Worm (Caenorhabditis elegans) whole organism, young adult: ENCODE results near the gene Y43E12A.3.
"Not testable (repeated sequence)": the region's sequence is repeated elsewhere in the genome, so short reads cannot be mapped to it uniquely, and the experiment has no call there.

Experiments
- C06A6.2 ChIP-seq: fragments of 200-800 bp; sonication (Bioruptor generic); conservative IDR thresholded peaks from 2 replicates; pipeline ENCODE4 v1.3.6; 2022; ENCODE audit warnings: missing genetic modification characterization, missing compliant biosample characterization
- F22D6.2 ChIP-seq: sonication (generic microtip); optimal IDR thresholded peaks from 2 replicates; lab custom pipeline; 2016; ENCODE audit warnings: mild to moderate bottlenecking, missing genetic modification characterization, missing compliant biosample characterization
- F37B4.10 ChIP-seq: fragments of 200-800 bp; sonication (Bioruptor generic); IDR thresholded peaks from 2 replicates; pipeline ENCODE4 v1.3.6; 2022; ENCODE audit warnings: missing genetic modification characterization, missing compliant biosample characterization
- F55B11.4 ChIP-seq: sonication (generic microtip); optimal IDR thresholded peaks from 2 replicates; lab custom pipeline; 2016; ENCODE audit warnings: missing compliant biosample characterization, missing genetic modification characterization, borderline replicate concordance; ENCODE audit not compliant: insufficient read depth
- F57C9.4 ChIP-seq: sonication (generic microtip); optimal IDR thresholded peaks from 2 replicates; lab custom pipeline; 2017; ENCODE audit warnings: mild to moderate bottlenecking, missing genetic modification characterization, missing compliant biosample characterization
- T07F8.4 ChIP-seq: sonication (generic microtip); optimal IDR thresholded peaks from 2 replicates; lab custom pipeline; 2016; ENCODE audit warnings: mild to moderate bottlenecking, missing genetic modification characterization, moderate library complexity, missing compliant biosample characterization
- Y53F4B.3 ChIP-seq: fragments of 200-800 bp; sonication (Bioruptor generic); IDR thresholded peaks from 2 replicates; pipeline ENCODE4 v1.3.6; 2022; ENCODE audit warnings: missing genetic modification reagents, missing genetic modification characterization, missing compliant biosample characterization
- Y56A3A.18 ChIP-seq: fragments of 200-800 bp; sonication (Bioruptor generic); IDR thresholded peaks from 2 replicates; pipeline ENCODE4 v1.3.6; 2022; ENCODE audit warnings: missing genetic modification reagents, missing genetic modification characterization, missing compliant biosample characterization
- Y67H2A.10 ChIP-seq: fragments of 200-800 bp; sonication (Bioruptor generic); conservative IDR thresholded peaks from 2 replicates; pipeline ENCODE4 v1.3.6; 2022; ENCODE audit warnings: missing genetic modification reagents, missing genetic modification characterization, missing compliant biosample characterization
- aptf-3 ChIP-seq: fragments of 200-800 bp; sonication (Bioruptor generic); IDR thresholded peaks from 2 replicates; pipeline ENCODE4 v1.3.6; 2022; ENCODE audit warnings: missing genetic modification characterization, missing compliant biosample characterization
- attf-5 ChIP-seq: fragments of 200-800 bp; sonication (Bioruptor generic); optimal IDR thresholded peaks from 2 replicates; lab custom pipeline; 2018; ENCODE audit warnings: mild to moderate bottlenecking, missing genetic modification characterization, missing compliant biosample characterization
- bed-2 ChIP-seq: fragments of 200-800 bp; sonication (Bioruptor generic); IDR thresholded peaks from 2 replicates; pipeline ENCODE4 v1.3.6; 2022; ENCODE audit warnings: missing genetic modification reagents, missing genetic modification characterization, missing compliant biosample characterization
- ccch-3 ChIP-seq: fragments of 200-800 bp; sonication (Bioruptor generic); optimal IDR thresholded peaks from 2 replicates; lab custom pipeline; 2018; ENCODE audit warnings: mild to moderate bottlenecking, missing genetic modification characterization, missing compliant biosample characterization
- ceh-27 ChIP-seq: fragments of 200-800 bp; sonication (Bioruptor generic); optimal IDR thresholded peaks from 2 replicates; lab custom pipeline; 2018; ENCODE audit warnings: mild to moderate bottlenecking, missing genetic modification characterization, moderate library complexity, missing compliant biosample characterization
- dpff-1 ChIP-seq: sonication (generic microtip); optimal IDR thresholded peaks from 2 replicates; lab custom pipeline; 2017; ENCODE audit warnings: mild to moderate bottlenecking, missing genetic modification characterization, missing compliant biosample characterization
- egrh-3 ChIP-seq: fragments of 200-800 bp; sonication (Bioruptor generic); IDR thresholded peaks from 2 replicates; pipeline ENCODE4 v1.3.6; 2022; ENCODE audit warnings: missing genetic modification reagents, missing genetic modification characterization, missing compliant biosample characterization
- ekl-4 ChIP-seq: fragments of 200-800 bp; sonication (Bioruptor generic); IDR thresholded peaks from 2 replicates; pipeline ENCODE4 v1.3.6; 2022; ENCODE audit warnings: missing genetic modification reagents, missing genetic modification characterization, missing compliant biosample characterization
- fkh-3 ChIP-seq: sonication (generic microtip); optimal IDR thresholded peaks from 2 replicates; lab custom pipeline; 2016; ENCODE audit warnings: mild to moderate bottlenecking, missing genetic modification characterization, missing compliant biosample characterization
- hlh-12 ChIP-seq: sonication (generic microtip); optimal IDR thresholded peaks from 2 replicates; lab custom pipeline; 2016; ENCODE audit warnings: missing genetic modification characterization, missing compliant biosample characterization
- hlh-26 ChIP-seq: fragments of 200-800 bp; sonication (Bioruptor generic); conservative IDR thresholded peaks from 2 replicates; pipeline ENCODE4 v1.3.6; 2022; ENCODE audit warnings: missing genetic modification reagents, missing genetic modification characterization, missing compliant biosample characterization
- let-607 ChIP-seq, 2 experiments: fragments of 200-800 bp in 1 of 2; sonication (Bioruptor generic) in 1 of 2; sonication (generic microtip) in 1 of 2; optimal IDR thresholded peaks; 2 replicates each; lab custom pipeline; 2016 to 2018; ENCODE audit warnings: mild to moderate bottlenecking in 2 of 2, missing compliant biosample characterization in 2 of 2, missing genetic modification characterization in 2 of 2, moderate library complexity in 2 of 2, missing genotype in 1 of 2
- lin-26 ChIP-seq: fragments of 200-800 bp; sonication (Bioruptor generic); IDR thresholded peaks from 2 replicates; pipeline ENCODE4 v1.3.6; 2022; ENCODE audit warnings: missing genetic modification reagents, missing genetic modification characterization, missing compliant biosample characterization
- lir-1 ChIP-seq: fragments of 200-800 bp; sonication (Bioruptor generic); conservative IDR thresholded peaks from 2 replicates; pipeline ENCODE4 v1.3.6; 2022; ENCODE audit warnings: missing genetic modification reagents, missing genetic modification characterization, missing compliant biosample characterization
- lsl-1 ChIP-seq: fragments of 200-800 bp; sonication (Bioruptor generic); optimal IDR thresholded peaks from 2 replicates; lab custom pipeline; 2018; ENCODE audit warnings: mild to moderate bottlenecking, missing genetic modification characterization, moderate library complexity, missing compliant biosample characterization
- lsy-27 ChIP-seq: sonication (generic microtip); optimal IDR thresholded peaks from 2 replicates; lab custom pipeline; 2017; ENCODE audit warnings: missing genetic modification characterization, mild to moderate bottlenecking, missing compliant biosample characterization, antibody characterized with exemption, missing genotype, borderline replicate concordance; ENCODE audit not compliant: insufficient read depth
- madf-6 ChIP-seq: fragments of 200-800 bp; sonication (Bioruptor generic); IDR thresholded peaks from 2 replicates; pipeline ENCODE4 v1.3.6; 2022; ENCODE audit warnings: missing genetic modification reagents, missing genetic modification characterization, missing compliant biosample characterization
- madf-8 ChIP-seq: fragments of 200-800 bp; sonication (Bioruptor generic); conservative IDR thresholded peaks from 2 replicates; pipeline ENCODE4 v1.3.6; 2022; ENCODE audit warnings: missing genetic modification reagents, missing genetic modification characterization, missing compliant biosample characterization
- mes-4 ChIP-seq: sonication (generic microtip); optimal IDR thresholded peaks from 2 replicates; lab custom pipeline; 2016; ENCODE audit warnings: missing genotype, missing genetic modification characterization, missing compliant biosample characterization
- nfyb-1 ChIP-seq: fragments of 200-800 bp; sonication (Bioruptor generic); IDR thresholded peaks from 2 replicates; pipeline ENCODE4 v1.3.6; 2022; ENCODE audit warnings: missing genetic modification reagents, missing genetic modification characterization, missing compliant biosample characterization
- nhr-179 ChIP-seq: sonication (generic microtip); optimal IDR thresholded peaks from 2 replicates; lab custom pipeline; 2016; ENCODE audit warnings: mild to moderate bottlenecking, missing genetic modification characterization, missing compliant biosample characterization
- nhr-27 ChIP-seq: fragments of 200-800 bp; sonication (Bioruptor generic); optimal IDR thresholded peaks from 2 replicates; lab custom pipeline; 2018; ENCODE audit warnings: mild to moderate bottlenecking, missing genetic modification characterization, moderate library complexity, missing compliant biosample characterization
- nhr-90 ChIP-seq: sonication (generic microtip); optimal IDR thresholded peaks from 2 replicates; lab custom pipeline; 2016; ENCODE audit warnings: missing genotype, mild to moderate bottlenecking, missing genetic modification characterization, missing compliant biosample characterization
- rpc-1 ChIP-seq, 2 experiments: fragments of 150-350 bp in 1 of 2; sonication (generic microtip) in 1 of 2; optimal IDR thresholded peaks; 2 replicates each; lab custom pipeline; 2014 to 2018; ENCODE audit warnings: missing biosample characterization in 1 of 2, missing genetic modification characterization in 1 of 2, missing genetic modification reagents in 1 of 2, missing genotype in 1 of 2
- sdz-38 ChIP-seq: sonication (generic microtip); optimal IDR thresholded peaks from 2 replicates; lab custom pipeline; 2016; ENCODE audit warnings: missing genotype, missing genetic modification characterization, missing compliant biosample characterization
- snpc-4 ChIP-seq, 5 experiments: fragments of 150-350 bp in 1 of 5; sonication (generic microtip) in 4 of 5; optimal IDR thresholded peaks; 2 replicates each; lab custom pipeline; 2014 to 2018; ENCODE audit warnings: missing genetic modification characterization in 5 of 5, missing biosample characterization in 3 of 5, antibody characterized with exemption in 2 of 5, mild to moderate bottlenecking in 2 of 5, missing compliant biosample characterization in 2 of 5, missing genotype in 2 of 5, moderate library complexity in 2 of 5, missing genetic modification reagents in 1 of 5
- somi-1 ChIP-seq: fragments of 200-800 bp; sonication (Bioruptor generic); optimal IDR thresholded peaks from 2 replicates; lab custom pipeline; 2018; ENCODE audit warnings: mild to moderate bottlenecking, missing genetic modification characterization, missing compliant biosample characterization
- tbx-9 ChIP-seq: sonication (generic microtip); optimal IDR thresholded peaks from 2 replicates; lab custom pipeline; 2016; ENCODE audit warnings: borderline replicate concordance, missing genetic modification characterization, inconsistent platforms, missing compliant biosample characterization
- xnd-1 ChIP-seq: sonication (generic microtip); optimal IDR thresholded peaks from 2 replicates; lab custom pipeline; 2016; ENCODE audit warnings: missing genotype, missing genetic modification reagents, missing genetic modification characterization, missing compliant biosample characterization
- ztf-22 ChIP-seq: fragments of 200-800 bp; sonication (Bioruptor generic); optimal IDR thresholded peaks from 2 replicates; lab custom pipeline; 2018; ENCODE audit warnings: mild to moderate bottlenecking, missing genetic modification characterization, moderate library complexity, missing compliant biosample characterization
- ztf-28 ChIP-seq: fragments of 200-800 bp; sonication (Bioruptor generic); IDR thresholded peaks from 2 replicates; pipeline ENCODE4 v1.3.6; 2022; ENCODE audit warnings: missing genetic modification reagents, missing genetic modification characterization, missing compliant biosample characterization
- ztf-3 ChIP-seq: fragments of 200-800 bp; sonication (Bioruptor generic); optimal IDR thresholded peaks from 2 replicates; lab custom pipeline; 2018; ENCODE audit warnings: mild to moderate bottlenecking, missing genetic modification characterization, missing compliant biosample characterization

Gene Y43E12A.3

DNA sequence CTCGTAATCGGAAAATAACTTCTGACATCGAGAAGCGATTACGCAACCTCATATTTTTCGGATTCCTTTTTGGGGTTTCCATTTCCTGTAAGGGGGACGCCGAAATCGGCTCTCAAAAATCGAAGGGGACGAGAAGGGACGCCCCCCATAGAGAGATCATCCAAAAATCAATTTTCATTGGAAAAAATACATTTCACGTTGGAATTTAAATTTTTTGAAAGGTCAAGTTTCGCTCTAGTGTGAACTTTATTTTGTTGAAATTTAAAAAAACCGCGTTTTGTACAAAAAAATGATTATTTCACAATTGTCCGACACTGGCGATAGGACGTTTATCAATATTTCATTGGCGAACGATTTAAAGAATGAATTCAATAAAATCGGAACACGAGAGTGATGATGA is 35.7 kb upstream of the Y43E12A.3 start, which contains the start of gene Y69E1A.3:
Y69E1A.3 (plus strand) TSS at position 301 of the 400 bp plus-strand sequence.
- TF ChIP-seq madf-8 (no peak), ekl-4 (GFP tag; lab: Robert Waterston, UW) (no peak), Y67H2A.10 (GFP tag; lab: Robert Waterston, UW) (no peak), lsl-1 (GFP tag; lab: Kevin White, UChicago) (no peak), rpc-1 (optimal IDR thresholded peaks at IDR 0.05; lab: Kevin White, UChicago) (no peak), rpc-1 (tag; optimal IDR thresholded peaks at IDR 0.05; lab: Kevin White, UChicago) (no peak), Y56A3A.18 (no peak), fkh-3 (no peak), ccch-3 (GFP tag; lab: Kevin White, UChicago) (no peak), hlh-12 (tag; lab: Kevin White, UChicago) (no peak), F37B4.10 (no peak), F55B11.4 (tag; lab: Kevin White, UChicago) (no peak), lir-1 (GFP tag; lab: Robert Waterston, UW) (no peak), Y53F4B.3 (GFP tag; lab: Robert Waterston, UW) (no peak), nhr-90 (tag; lab: Kevin White, UChicago) (no peak), aptf-3 (GFP tag; lab: Robert Waterston, UW) (no peak), bed-2 (no peak), egrh-3 (GFP tag; lab: Robert Waterston, UW) (no peak), hlh-26 (GFP tag; lab: Robert Waterston, UW) (no peak), madf-6 (no peak)

DNA sequence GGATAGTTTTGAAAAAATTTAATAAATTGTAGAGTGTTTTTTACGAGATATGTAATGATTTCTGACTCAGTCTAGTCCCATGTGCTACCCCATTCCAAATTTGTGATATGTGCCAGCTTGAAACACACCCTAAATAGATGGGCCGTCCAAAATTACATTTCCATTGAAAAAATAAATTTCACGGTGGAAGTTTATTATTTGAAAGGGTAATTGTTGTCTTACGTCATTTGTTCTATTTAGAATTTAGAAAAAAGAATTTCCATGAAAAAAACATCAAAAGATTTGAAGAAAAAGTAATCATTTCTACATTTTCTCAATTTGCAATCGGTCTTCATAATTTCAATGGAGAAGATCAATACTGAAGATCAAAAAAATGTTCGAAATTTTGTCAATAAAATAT is 32.7 kb upstream of the Y43E12A.3 start, which contains the start of gene Y69E1A.4:
Y69E1A.4 (plus strand) TSS at position 301 of the 400 bp plus-strand sequence.
- TF ChIP-seq Y56A3A.18; ztf-28 (GFP tag; lab: Robert Waterston, UW); sdz-38: not testable (repeated sequence)

DNA sequence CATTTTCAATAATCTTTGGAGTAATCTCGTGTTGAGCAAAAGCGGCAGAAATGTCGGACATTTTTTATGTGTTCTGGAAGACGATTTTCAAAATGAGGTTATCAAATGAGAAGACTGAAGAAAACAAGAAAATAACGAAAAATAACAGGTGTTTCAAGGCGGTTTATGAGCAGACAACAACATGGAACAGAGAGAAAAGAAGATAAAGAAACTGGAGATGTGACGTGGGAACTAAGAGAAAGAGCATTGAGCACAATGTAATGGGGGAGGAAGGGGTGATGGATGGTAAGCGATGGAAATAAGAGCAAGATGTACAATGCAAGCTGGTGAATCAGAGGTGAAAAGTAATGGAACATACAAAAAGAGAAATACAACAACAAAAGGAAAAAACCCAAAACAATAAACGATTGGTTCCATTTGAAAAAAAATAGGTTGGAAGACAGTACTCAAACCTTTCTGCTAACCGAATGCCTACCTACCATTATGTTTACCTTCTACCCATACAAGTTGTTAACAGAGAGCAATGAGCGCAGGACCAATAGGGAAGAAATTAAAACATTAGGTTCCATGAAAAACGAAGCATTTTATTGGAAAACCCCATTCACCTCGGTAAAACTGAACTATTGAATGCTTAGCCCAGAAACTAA is 30.0 kb upstream of the Y43E12A.3 start, which contains the start of gene Y69E1A.5:
Y69E1A.5 (minus strand) TSS at position 73 of the 647 bp plus-strand sequence.
- no peak for TF ChIP-seq nfyb-1 (GFP tag; lab: Robert Waterston, UW)
- no peak for TF ChIP-seq bed-2
- no peak for TF ChIP-seq tbx-9 (tag; lab: Kevin White, UChicago)
- no peak for TF ChIP-seq F37B4.10
- no peak for TF ChIP-seq nhr-179 (tag; lab: Kevin White, UChicago)
- no peak for TF ChIP-seq F22D6.2
- TF ChIP-seq somi-1 (GFP tag; lab: Kevin White, UChicago), result no peak
- TF ChIP-seq F57C9.4, result no peak

DNA sequence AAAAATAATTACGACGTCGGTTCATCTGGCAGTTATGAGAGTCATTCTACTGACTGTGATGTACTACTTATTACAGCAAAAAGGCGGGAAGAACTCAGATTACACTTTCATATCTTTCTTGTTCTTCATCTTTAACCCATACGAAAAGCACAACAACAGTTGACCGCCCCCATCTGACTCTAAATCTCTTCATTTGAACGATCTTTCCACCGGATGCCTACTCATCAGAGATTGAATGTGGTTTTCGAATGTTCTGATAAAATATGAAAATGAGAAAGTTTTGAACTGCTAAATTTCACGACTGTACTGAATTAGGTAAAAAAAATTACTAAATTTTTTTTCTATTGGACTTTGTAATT is 29.5 kb upstream of the Y43E12A.3 start, which contains the start of gene sri-19:
sri-19 (plus strand) TSS at position 143 of the 359 bp plus-strand sequence.
- TF ChIP-seq xnd-1 (tag; lab: Kevin White, UChicago), result no peak
- TF ChIP-seq snpc-4 (GFP tag; optimal IDR thresholded peaks at IDR 0.05; lab: Kevin White, UChicago), result no peak
- TF ChIP-seq snpc-4 (tag; optimal IDR thresholded peaks at IDR 0.05; lab: Kevin White, UChicago), result no peak
- no peak for TF ChIP-seq dpff-1
- no peak for TF ChIP-seq attf-5 (GFP tag; lab: Kevin White, UChicago)
- no peak for TF ChIP-seq mes-4
- TF ChIP-seq lir-1 (GFP tag; lab: Robert Waterston, UW), result no peak
- no peak for TF ChIP-seq ceh-27 (GFP tag; lab: Kevin White, UChicago)
- no peak for TF ChIP-seq ztf-3 (GFP tag; lab: Kevin White, UChicago)
- TF ChIP-seq nhr-27 (tag; lab: Kevin White, UChicago), result no peak
- TF ChIP-seq let-607 (tag; optimal IDR thresholded peaks at IDR 0.05; lab: Kevin White, UChicago), result no peak
- TF ChIP-seq lin-26 (GFP tag; lab: Robert Waterston, UW), result no peak
- TF ChIP-seq C06A6.2, result no peak
- TF ChIP-seq ztf-22 (GFP tag; lab: Kevin White, UChicago), result no peak
- TF ChIP-seq lsy-27 (tag; lab: Kevin White, UChicago), result no peak
- no peak for TF ChIP-seq T07F8.4 (tag; lab: Kevin White, UChicago)
